Worm (Caenorhabditis elegans): ENCODE results near the gene Y17G7B.20.
A peak's percentile ranks its signal among the peaks of the same experiment; 100 is the strongest.

The Y17G7B.20 gene

DNA sequence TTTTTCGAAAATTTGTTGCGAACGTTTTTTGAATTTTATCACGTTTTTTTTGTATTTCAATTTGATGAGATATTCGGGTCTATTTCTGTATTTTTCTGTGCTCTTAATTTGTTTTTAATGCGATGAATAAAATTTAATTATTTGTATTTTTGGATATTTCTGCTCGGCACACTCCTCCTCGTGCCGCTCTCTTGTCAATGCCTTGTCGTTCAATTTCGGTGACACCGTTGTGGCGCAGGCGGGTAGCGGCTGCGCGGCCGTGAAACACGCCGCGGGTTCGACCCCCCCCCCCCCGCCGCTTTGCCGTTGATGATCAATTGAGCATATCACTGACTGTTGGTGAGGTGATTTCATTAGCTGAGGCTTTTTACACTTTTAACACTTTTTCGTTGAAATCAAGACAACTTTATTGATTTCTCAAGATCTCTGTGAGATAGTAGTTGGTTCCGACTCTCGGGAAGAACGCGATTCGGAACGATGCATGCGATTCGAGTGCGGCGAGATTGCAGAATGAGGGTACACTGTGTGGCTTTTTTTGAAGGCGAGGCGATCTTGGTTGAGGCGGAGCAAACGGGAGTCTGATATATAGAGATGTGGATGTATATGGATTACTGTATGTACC is 18.9 kb downstream of the Y17G7B.20 start (continued):
- TF ChIP-seq lsy-12 (tag; optimal IDR thresholded peaks at IDR 0.05) (peak; percentile 88), unc-62 (GFP tag; optimal IDR thresholded peaks at IDR 0.05) (no peak), fkh-10 (GFP tag; optimal IDR thresholded peaks at IDR 0.05) (no peak), hmg-11 (tag; optimal IDR thresholded peaks at IDR 0.05) (peak; percentile 93)

ce11 chrII:11958793-11959574 is 20.7 kb downstream of the Y17G7B.20 start:
- TF ChIP-seq fos-1 (tag; optimal IDR thresholded peaks at IDR 0.05) (no peak), ztf-11 (tag; optimal IDR thresholded peaks at IDR 0.05) (no peak), ceh-28 (tag; optimal IDR thresholded peaks at IDR 0.05) (no peak), zag-1 (tag; optimal IDR thresholded peaks at IDR 0.05) (no peak), tbx-2 (tag; optimal IDR thresholded peaks at IDR 0.05) (no peak), fkh-10 (GFP tag; optimal IDR thresholded peaks at IDR 0.05) (no peak), elt-2 (tag; optimal IDR thresholded peaks at IDR 0.05) (peak; percentile 8), hmg-11 (tag; optimal IDR thresholded peaks at IDR 0.05) (peak; percentile 75), lin-39 (tag; optimal IDR thresholded peaks at IDR 0.05) (peak; percentile 70), ZK546.5 (tag; optimal IDR thresholded peaks at IDR 0.05) (no peak), nhr-23 (tag; optimal IDR thresholded peaks at IDR 0.05) (peak; percentile 22), nhr-67 (tag; optimal IDR thresholded peaks at IDR 0.05) (no peak), lsy-12 (tag; optimal IDR thresholded peaks at IDR 0.05) (peak; percentile 50), nhr-12 (tag; optimal IDR thresholded peaks at IDR 0.05) (no peak), eor-1 (tag; optimal IDR thresholded peaks at IDR 0.05) (no peak), lin-15B (tag; optimal IDR thresholded peaks at IDR 0.05) (peak; percentile 32), ceh-16 (tag; optimal IDR thresholded peaks at IDR 0.05) (peak; percentile 2), egl-27 (tag; optimal IDR thresholded peaks at IDR 0.05) (no peak), egl-5 (tag; optimal IDR thresholded peaks at IDR 0.05) (peak; percentile 18), nhr-77 (tag; optimal IDR thresholded peaks at IDR 0.05) (no peak), daf-12 (tag; optimal IDR thresholded peaks at IDR 0.05) (no peak), mml-1 (tag; optimal IDR thresholded peaks at IDR 0.05) (no peak), sea-2 (GFP tag; optimal IDR thresholded peaks at IDR 0.05) (no peak), skn-1 (tag; optimal IDR thresholded peaks at IDR 0.05) (no peak), snpc-4 (tag; optimal IDR thresholded peaks at IDR 0.05) (peak; percentile 5), ceh-9 (tag; optimal IDR thresholded peaks at IDR 0.05) (no peak), ama-1 (optimal IDR thresholded peaks at IDR 0.05) (no peak), elt-1 (tag; optimal IDR thresholded peaks at IDR 0.05) (no peak), pha-4 (tag; optimal IDR thresholded peaks at IDR 0.05) (peak; percentile 48), nfya-1 (tag; optimal IDR thresholded peaks at IDR 0.05; ENCODE audit: insufficient read depth) (peak; percentile 62)

ce11 chrII:11954811-11955210 is 24.8 kb downstream of the Y17G7B.20 start:
- TF ChIP-seq mml-1 (tag; optimal IDR thresholded peaks at IDR 0.05) = no peak
- TF ChIP-seq nfya-1 (tag; optimal IDR thresholded peaks at IDR 0.05; ENCODE audit: insufficient read depth) = no peak
- TF ChIP-seq nhr-25 (tag; optimal IDR thresholded peaks at IDR 0.05) = no peak
- TF ChIP-seq nhr-23 (tag; optimal IDR thresholded peaks at IDR 0.05) = no peak

ce11 chrII:11954208-11954607 is 25.4 kb downstream of the Y17G7B.20 start, which contains the start of gene W03C9.6:
TSS of gene W03C9.6 (plus strand) at chrII:11954508.
- TF ChIP-seq egl-27 (tag; optimal IDR thresholded peaks at IDR 0.05) (no peak), daf-12 (tag; optimal IDR thresholded peaks at IDR 0.05) (no peak), snpc-4 (tag; optimal IDR thresholded peaks at IDR 0.05) (no peak), nhr-237 (tag; optimal IDR thresholded peaks at IDR 0.05) (no peak)

- TF ChIP-seq elt-1 (tag; optimal IDR thresholded peaks at IDR 0.05) (no peak), snpc-4 (tag; optimal IDR thresholded peaks at IDR 0.05) (no peak), nhr-67 (tag; optimal IDR thresholded peaks at IDR 0.05) (no peak), nhr-25 (tag; optimal IDR thresholded peaks at IDR 0.05) (no peak), mdl-1 (tag; optimal IDR thresholded peaks at IDR 0.05) (no peak), nhr-12 (tag; optimal IDR thresholded peaks at IDR 0.05) (no peak), nhr-76 (tag; optimal IDR thresholded peaks at IDR 0.05) (no peak), elt-2 (tag; optimal IDR thresholded peaks at IDR 0.05) (no peak), ZK546.5 (tag; optimal IDR thresholded peaks at IDR 0.05) (no peak), ama-1 (optimal IDR thresholded peaks at IDR 0.05) (no peak), tbx-2 (tag; optimal IDR thresholded peaks at IDR 0.05) (no peak), lsy-12 (tag; optimal IDR thresholded peaks at IDR 0.05) (no peak), nhr-11 (tag; optimal IDR thresholded peaks at IDR 0.05) (no peak), hmg-11 (tag; optimal IDR thresholded peaks at IDR 0.05) (no peak), R02D3.7 (tag; optimal IDR thresholded peaks at IDR 0.05) (no peak), nhr-23 (tag; optimal IDR thresholded peaks at IDR 0.05) (no peak), fkh-2 (tag; optimal IDR thresholded peaks at IDR 0.05) (no peak), unc-39 (tag; optimal IDR thresholded peaks at IDR 0.05) (no peak), ztf-4 (tag; optimal IDR thresholded peaks at IDR 0.05) (no peak)
Measured at ce11 chrII:11952963-11953362, 26.7 kb downstream of the Y17G7B.20 start.
